Worm (Caenorhabditis elegans) whole organism, L2 larva: Measurements from ENCODE around the gene clec-176.

ENCODE experiments used
- R02D3.7 ChIP-seq: fragments of 150-350 bp; optimal IDR thresholded peaks from 2 replicates; lab custom pipeline; 2014; ENCODE audit warnings: missing biosample characterization, missing genetic modification characterization
- blmp-1 ChIP-seq: sonication (generic microtip); optimal IDR thresholded peaks from 2 replicates; lab custom pipeline; 2017; ENCODE audit warnings: missing genetic modification characterization, mild to moderate bottlenecking, missing compliant biosample characterization, antibody characterized with exemption, moderate library complexity; ENCODE audit not compliant: insufficient read depth
- crh-2 ChIP-seq: sonication (generic microtip); optimal IDR thresholded peaks from 2 replicates; lab custom pipeline; 2017; ENCODE audit warnings: missing biosample characterization, missing genetic modification characterization
- lin-11 ChIP-seq: fragments of 150-350 bp; sonication (generic microtip); optimal IDR thresholded peaks from 2 replicates; lab custom pipeline; 2014; ENCODE audit warnings: missing biosample characterization, missing genetic modification characterization, inconsistent platforms, mixed read lengths
- lin-39 ChIP-seq: fragments of 150-350 bp; optimal IDR thresholded peaks from 2 replicates; lab custom pipeline; 2014; ENCODE audit warnings: missing biosample characterization, missing genetic modification reagents, missing genetic modification characterization
- mdl-1 ChIP-seq, 2 experiments: fragments of 150-350 bp in 1 of 2; sonication (generic microtip) in 1 of 2; optimal IDR thresholded peaks; 2 replicates each; lab custom pipeline; 2017; ENCODE audit warnings: missing biosample characterization in 2 of 2, missing genetic modification characterization in 2 of 2
- nhr-10 ChIP-seq: sonication (generic microtip); optimal IDR thresholded peaks from 2 replicates; lab custom pipeline; 2017; ENCODE audit warnings: missing biosample characterization, missing genetic modification characterization
- nhr-129 ChIP-seq: fragments of 150-350 bp; optimal IDR thresholded peaks from 2 replicates; lab custom pipeline; 2014; ENCODE audit warnings: missing biosample characterization, missing genetic modification characterization
- nhr-6 ChIP-seq: fragments of 150-350 bp; optimal IDR thresholded peaks from 2 replicates; lab custom pipeline; 2014; ENCODE audit warnings: missing biosample characterization, missing genetic modification characterization
- nhr-77 ChIP-seq: fragments of 150-350 bp; optimal IDR thresholded peaks from 2 replicates; lab custom pipeline; 2014; ENCODE audit warnings: missing biosample characterization, missing genetic modification characterization
- peb-1 ChIP-seq: fragments of 150-350 bp; optimal IDR thresholded peaks from 2 replicates; lab custom pipeline; 2014; ENCODE audit warnings: missing biosample characterization, missing genetic modification characterization
- skn-1 ChIP-seq: sonication (generic microtip); optimal IDR thresholded peaks from 2 replicates; lab custom pipeline; 2017; ENCODE audit warnings: missing biosample characterization, missing genetic modification characterization
- sma-9 ChIP-seq, 2 experiments: fragments of 150-350 bp in 1 of 2; sonication (generic microtip) in 1 of 2; optimal IDR thresholded peaks; 2 replicates each; lab custom pipeline; 2014 to 2016; ENCODE audit warnings: missing genetic modification characterization in 2 of 2, mild to moderate bottlenecking in 1 of 2, missing biosample characterization in 1 of 2, missing compliant biosample characterization in 1 of 2, missing genetic modification reagents in 1 of 2, moderate library complexity in 1 of 2
- unc-39 ChIP-seq: fragments of 150-350 bp; optimal IDR thresholded peaks from 2 replicates; lab custom pipeline; 2014; ENCODE audit warnings: missing biosample characterization, missing genetic modification characterization
- unc-62 ChIP-seq: fragments of 150-350 bp; optimal IDR thresholded peaks from 2 replicates; lab custom pipeline; 2014; ENCODE audit warnings: missing biosample characterization, missing genetic modification reagents, missing genetic modification characterization
- ztf-11 ChIP-seq: sonication (generic microtip); optimal IDR thresholded peaks from 2 replicates; lab custom pipeline; 2017; ENCODE audit warnings: missing biosample characterization, missing genetic modification characterization

The clec-176 gene

ce11 chrIV:5033276-5033675 is 49.4 kb downstream of the clec-176 start, which contains the start of gene C09B9.4:
TSS of gene C09B9.4 (minus strand) at chrIV:5033376.
- TF ChIP-seq unc-62, result no peak
- TF ChIP-seq lin-39 (tag; lab: Kevin White, UChicago), result no peak
- TF ChIP-seq skn-1 (tag; lab: Kevin White, UChicago), result no peak
- TF ChIP-seq unc-39 (tag; lab: Kevin White, UChicago), result no peak
- TF ChIP-seq ztf-11 (tag; lab: Kevin White, UChicago), result no peak
- TF ChIP-seq blmp-1, result no peak
- TF ChIP-seq nhr-6 (tag; lab: Kevin White, UChicago), result no peak
- TF ChIP-seq nhr-10 (tag; lab: Kevin White, UChicago), result no peak
- no peak for TF ChIP-seq peb-1
- TF ChIP-seq R02D3.7 (tag; lab: Kevin White, UChicago), result no peak
- TF ChIP-seq nhr-129 (tag; lab: Kevin White, UChicago), result no peak
- TF ChIP-seq lin-11, result no peak
- TF ChIP-seq nhr-77, result no peak
- no peak for TF ChIP-seq sma-9 (GFP tag; optimal IDR thresholded peaks at IDR 0.05; lab: Kevin White, UChicago)
- TF ChIP-seq sma-9 (tag; optimal IDR thresholded peaks at IDR 0.05; lab: Kevin White, UChicago), result no peak
- TF ChIP-seq mdl-1 (tag; optimal IDR thresholded peaks at IDR 0.05; lab: Kevin White, UChicago), result no peak
- TF ChIP-seq crh-2 (tag; lab: Kevin White, UChicago), result no peak
